Worm (Caenorhabditis elegans) whole organism, young adult: ENCODE measurements around the gene Y81G3A.1.

ENCODE experiments used
- Y56A3A.18 ChIP-seq: fragments of 200-800 bp; sonication (Bioruptor generic); IDR thresholded peaks from 2 replicates; pipeline ENCODE4 v1.3.6; 2022; ENCODE audit warnings: missing genetic modification reagents, missing genetic modification characterization, missing compliant biosample characterization
- Y95B8A.8 ChIP-seq: fragments of 200-800 bp; sonication (Bioruptor generic); IDR thresholded peaks from 2 replicates; pipeline ENCODE4 v1.3.6; 2022; ENCODE audit warnings: missing genetic modification reagents, missing genetic modification characterization, missing compliant biosample characterization
- ama-1 ChIP-seq, 3 experiments: fragments of 150-350 bp in 1 of 3; sonication (generic microtip) in 2 of 3; optimal IDR thresholded peaks; 2 replicates each; lab custom pipeline; 2014 to 2018; ENCODE audit warnings: missing biosample characterization in 2 of 3, missing genetic modification characterization in 2 of 3, missing genetic modification reagents in 2 of 3
- dpff-1 ChIP-seq: sonication (generic microtip); optimal IDR thresholded peaks from 2 replicates; lab custom pipeline; 2017; ENCODE audit warnings: mild to moderate bottlenecking, missing genetic modification characterization, missing compliant biosample characterization
- lsy-27 ChIP-seq: sonication (generic microtip); optimal IDR thresholded peaks from 2 replicates; lab custom pipeline; 2017; ENCODE audit warnings: missing genetic modification characterization, mild to moderate bottlenecking, missing compliant biosample characterization, antibody characterized with exemption, missing genotype, borderline replicate concordance; ENCODE audit not compliant: insufficient read depth
- unc-62 ChIP-seq: fragments of 150-350 bp; optimal IDR thresholded peaks from 2 replicates; lab custom pipeline; 2014; ENCODE audit warnings: missing biosample characterization, missing genetic modification reagents, missing genetic modification characterization
- xnd-1 ChIP-seq: sonication (generic microtip); optimal IDR thresholded peaks from 2 replicates; lab custom pipeline; 2016; ENCODE audit warnings: missing genotype, missing genetic modification reagents, missing genetic modification characterization, missing compliant biosample characterization

- TF ChIP-seq dpff-1 (tag; lab: Kevin White, UChicago): no peak
- no peak for TF ChIP-seq lsy-27 (tag; lab: Kevin White, UChicago)
- no peak for TF ChIP-seq ama-1 (optimal IDR thresholded peaks at IDR 0.05; lab: Kevin White, UChicago)
- TF ChIP-seq ama-1 (GFP tag; optimal IDR thresholded peaks at IDR 0.05; lab: Kevin White, UChicago): no peak
- TF ChIP-seq unc-62 (GFP tag; lab: Kevin White, UChicago): no peak
- no peak for TF ChIP-seq xnd-1 (tag; lab: Kevin White, UChicago)
- no peak for TF ChIP-seq Y56A3A.18 (GFP tag; lab: Robert Waterston, UW)
- no peak for TF ChIP-seq Y95B8A.8
Observed at ce11 chrII:13053443-13053842, 30.3 kb downstream of the Y81G3A.1 start.
